Worm (Caenorhabditis elegans) whole organism, late embryonic: ENCODE results near the gene lec-9.

ENCODE experiments used
- C08G9.2 ChIP-seq: sonication (generic microtip); optimal IDR thresholded peaks from 2 replicates; lab custom pipeline; 2016; ENCODE audit warnings: mild to moderate bottlenecking, missing genetic modification characterization, moderate library complexity, missing compliant biosample characterization
- C38D4.7 ChIP-seq: fragments of 200-800 bp; sonication (Bioruptor generic); optimal IDR thresholded peaks from 2 replicates; lab custom pipeline; 2018; ENCODE audit warnings: mild to moderate bottlenecking, missing genetic modification characterization, moderate library complexity, missing compliant biosample characterization
- F13H6.1 ChIP-seq: sonication (generic microtip); optimal IDR thresholded peaks from 2 replicates; lab custom pipeline; 2016; ENCODE audit warnings: missing genetic modification characterization, missing compliant biosample characterization
- K02D7.2 ChIP-seq: sonication (generic microtip); optimal IDR thresholded peaks from 2 replicates; lab custom pipeline; 2017; ENCODE audit warnings: mild to moderate bottlenecking, missing genetic modification characterization, missing compliant biosample characterization
- T23F11.4 ChIP-seq: fragments of 200-800 bp; sonication (Bioruptor generic); optimal IDR thresholded peaks from 2 replicates; lab custom pipeline; 2018; ENCODE audit warnings: mild to moderate bottlenecking, missing genetic modification characterization, missing compliant biosample characterization
- ahr-1 ChIP-seq: sonication (generic microtip); optimal IDR thresholded peaks from 2 replicates; lab custom pipeline; 2016; ENCODE audit warnings: missing genetic modification characterization, missing compliant biosample characterization
- ama-1 ChIP-seq: fragments of 150-350 bp; optimal IDR thresholded peaks from 2 replicates; lab custom pipeline; 2014
- ceh-18 ChIP-seq: sonication (generic microtip); optimal IDR thresholded peaks from 2 replicates; lab custom pipeline; 2016; ENCODE audit warnings: missing genetic modification characterization, missing compliant biosample characterization
- ceh-24 ChIP-seq: sonication (generic microtip); optimal IDR thresholded peaks from 2 replicates; lab custom pipeline; 2016; ENCODE audit warnings: mild to moderate bottlenecking, missing genetic modification characterization, missing compliant biosample characterization
- ceh-30 ChIP-seq: fragments of 150-350 bp; optimal IDR thresholded peaks from 2 replicates; lab custom pipeline; 2014; ENCODE audit warnings: missing biosample characterization, missing genetic modification characterization
- ceh-31 ChIP-seq: sonication (generic microtip); optimal IDR thresholded peaks from 2 replicates; lab custom pipeline; 2016; ENCODE audit warnings: missing genetic modification characterization, missing compliant biosample characterization
- ceh-34 ChIP-seq: sonication (generic microtip); optimal IDR thresholded peaks from 2 replicates; lab custom pipeline; 2016; ENCODE audit warnings: mild to moderate bottlenecking, missing genetic modification characterization, missing compliant biosample characterization
- ceh-45 ChIP-seq: fragments of 200-800 bp; sonication (Bioruptor generic); IDR thresholded peaks from 2 replicates; pipeline ENCODE4 v1.3.6; 2022; ENCODE audit warnings: missing genetic modification reagents, missing genetic modification characterization, missing compliant biosample characterization
- ceh-6 ChIP-seq: fragments of 200-800 bp; sonication (Bioruptor generic); optimal IDR thresholded peaks from 2 replicates; lab custom pipeline; 2018; ENCODE audit warnings: mild to moderate bottlenecking, missing genetic modification characterization, missing compliant biosample characterization
- ceh-9 ChIP-seq: sonication (generic microtip); optimal IDR thresholded peaks from 2 replicates; lab custom pipeline; 2016; ENCODE audit warnings: mild to moderate bottlenecking, missing genetic modification characterization, inconsistent platforms, missing compliant biosample characterization
- che-1 ChIP-seq: sonication (generic microtip); optimal IDR thresholded peaks from 2 replicates; lab custom pipeline; 2016; ENCODE audit warnings: mild to moderate bottlenecking, missing genetic modification characterization, missing compliant biosample characterization
- dve-1 ChIP-seq: sonication (generic microtip); optimal IDR thresholded peaks from 2 replicates; lab custom pipeline; 2017; ENCODE audit warnings: antibody characterized with exemption, mild to moderate bottlenecking, missing genetic modification characterization, missing compliant biosample characterization
- elt-2 ChIP-seq: sonication (generic microtip); optimal IDR thresholded peaks from 2 replicates; lab custom pipeline; 2016; ENCODE audit warnings: missing genetic modification reagents, missing genetic modification characterization, missing compliant biosample characterization
- fax-1 ChIP-seq: sonication (generic microtip); optimal IDR thresholded peaks from 2 replicates; lab custom pipeline; 2016; ENCODE audit warnings: missing genotype, missing genetic modification characterization, missing compliant biosample characterization
- hlh-15 ChIP-seq: sonication (generic microtip); optimal IDR thresholded peaks from 2 replicates; lab custom pipeline; 2016; ENCODE audit warnings: missing genetic modification characterization, missing compliant biosample characterization
- hlh-30 ChIP-seq: sonication (generic microtip); optimal IDR thresholded peaks from 2 replicates; lab custom pipeline; 2017; ENCODE audit warnings: antibody characterized with exemption, missing genetic modification characterization, missing compliant biosample characterization; ENCODE audit not compliant: insufficient read depth
- hlh-6 ChIP-seq: sonication (generic microtip); optimal IDR thresholded peaks from 2 replicates; lab custom pipeline; 2016; ENCODE audit warnings: missing genotype, missing genetic modification characterization, missing compliant biosample characterization
- lim-6 ChIP-seq: sonication (generic microtip); optimal IDR thresholded peaks from 2 replicates; lab custom pipeline; 2016; ENCODE audit warnings: missing genetic modification characterization, missing compliant biosample characterization
- lin-11 ChIP-seq: fragments of 200-800 bp; sonication (Bioruptor generic); optimal IDR thresholded peaks from 2 replicates; lab custom pipeline; 2018; ENCODE audit warnings: mild to moderate bottlenecking, missing genetic modification characterization, missing compliant biosample characterization
- madf-2 ChIP-seq: sonication (generic microtip); optimal IDR thresholded peaks from 2 replicates; lab custom pipeline; 2017; ENCODE audit warnings: missing genetic modification characterization, missing compliant biosample characterization
- mec-3 ChIP-seq: sonication (generic microtip); optimal IDR thresholded peaks from 2 replicates; lab custom pipeline; 2016; ENCODE audit warnings: borderline replicate concordance, missing genetic modification characterization, missing compliant biosample characterization
- nhr-232 ChIP-seq: sonication (generic microtip); optimal IDR thresholded peaks from 2 replicates; lab custom pipeline; 2016; ENCODE audit warnings: missing genetic modification characterization, missing compliant biosample characterization
- pat-9 ChIP-seq: fragments of 200-800 bp; sonication (Bioruptor generic); optimal IDR thresholded peaks from 2 replicates; lab custom pipeline; 2018; ENCODE audit warnings: mild to moderate bottlenecking, missing genetic modification characterization, moderate library complexity, missing compliant biosample characterization
- pax-1 ChIP-seq: fragments of 150-350 bp; optimal IDR thresholded peaks from 2 replicates; lab custom pipeline; 2014; ENCODE audit warnings: missing biosample characterization, missing genetic modification characterization
- pros-1 ChIP-seq: fragments of 150-350 bp; optimal IDR thresholded peaks from 2 replicates; lab custom pipeline; 2014; ENCODE audit warnings: missing biosample characterization, missing genetic modification reagents, missing genetic modification characterization
- ref-2 ChIP-seq: sonication (generic microtip); optimal IDR thresholded peaks from 2 replicates; lab custom pipeline; 2016; ENCODE audit warnings: missing genetic modification characterization, missing compliant biosample characterization
- rnt-1 ChIP-seq: sonication (generic microtip); optimal IDR thresholded peaks from 2 replicates; lab custom pipeline; 2016; ENCODE audit warnings: missing genetic modification characterization, missing compliant biosample characterization
- sdc-2 ChIP-seq: sonication (generic microtip); optimal IDR thresholded peaks from 2 replicates; lab custom pipeline; 2016; ENCODE audit warnings: missing genotype, missing genetic modification characterization, missing compliant biosample characterization
- sox-4 ChIP-seq: sonication (generic microtip); optimal IDR thresholded peaks from 2 replicates; lab custom pipeline; 2017; ENCODE audit warnings: mild to moderate bottlenecking, missing genetic modification characterization, inconsistent platforms, missing compliant biosample characterization
- syd-9 ChIP-seq: sonication (generic microtip); optimal IDR thresholded peaks from 2 replicates; lab custom pipeline; 2016; ENCODE audit warnings: mild to moderate bottlenecking, missing genetic modification characterization, moderate library complexity, missing compliant biosample characterization
- tbx-2 ChIP-seq: sonication (generic microtip); optimal IDR thresholded peaks from 2 replicates; lab custom pipeline; 2016; ENCODE audit warnings: missing genetic modification characterization, missing compliant biosample characterization
- unc-3 ChIP-seq, 2 experiments: fragments of 200-800 bp in 1 of 2; sonication (Bioruptor generic) in 1 of 2; sonication (generic microtip) in 1 of 2; conservative IDR thresholded peaks in 1 of 2; optimal IDR thresholded peaks in 1 of 2; 2 replicates each; pipeline versions ENCODE4 v1.3.6 to Lab custom; 2016 to 2022; ENCODE audit warnings: missing compliant biosample characterization in 2 of 2, missing genetic modification characterization in 2 of 2, missing genetic modification reagents in 1 of 2
- unc-42 ChIP-seq: sonication (generic microtip); optimal IDR thresholded peaks from 2 replicates; lab custom pipeline; 2016; ENCODE audit warnings: missing genotype, missing genetic modification characterization, missing compliant biosample characterization
- unc-55 ChIP-seq: sonication (generic microtip); optimal IDR thresholded peaks from 2 replicates; lab custom pipeline; 2017; ENCODE audit warnings: missing biosample characterization, missing genetic modification reagents, missing genetic modification characterization
- zip-5 ChIP-seq: sonication (generic microtip); optimal IDR thresholded peaks from 2 replicates; lab custom pipeline; 2016; ENCODE audit warnings: missing genetic modification characterization, missing compliant biosample characterization
- ztf-16 ChIP-seq: sonication (generic microtip); optimal IDR thresholded peaks from 2 replicates; lab custom pipeline; 2017; ENCODE audit warnings: missing genetic modification characterization, missing compliant biosample characterization

The lec-9 gene

ce11 chrX:17631703-17632102, 31.4 kb downstream of the lec-9 start:
- TF ChIP-seq syd-9 (tag; lab: Kevin White, UChicago) (no peak), unc-55 (GFP tag; lab: Kevin White, UChicago) (peak; percentile 37), nhr-232 (tag; lab: Kevin White, UChicago) (no peak), fax-1 (tag; lab: Kevin White, UChicago) (no peak), ztf-16 (tag; lab: Kevin White, UChicago) (no peak)

ce11 chrX:17633166-17633565, 32.9 kb downstream of the lec-9 start:
- TF ChIP-seq tbx-2 (peak; percentile 57), F13H6.1 (tag; lab: Kevin White, UChicago) (no peak), hlh-6 (no peak), sox-4 (no peak), elt-2 (peak; percentile 3), dve-1 (no peak), rnt-1 (tag; lab: Kevin White, UChicago) (peak; percentile 34), ama-1 (lab: Kevin White, UChicago) (no peak), ahr-1 (no peak), ceh-34 (tag; lab: Kevin White, UChicago) (no peak), ceh-30 (tag; lab: Kevin White, UChicago) (no peak), hlh-15 (tag; lab: Kevin White, UChicago) (no peak), hlh-30 (tag; lab: Kevin White, UChicago) (peak; percentile 76), zip-5 (no peak), ceh-31 (tag; lab: Kevin White, UChicago) (peak; percentile 9), ceh-6 (no peak), C38D4.7 (GFP tag; lab: Kevin White, UChicago) (no peak), C08G9.2 (tag; lab: Kevin White, UChicago) (no peak), pax-1 (tag; lab: Kevin White, UChicago) (no peak), ceh-18 (peak; percentile 52), ref-2 (tag; lab: Kevin White, UChicago) (peak; percentile 0), ceh-24 (tag; lab: Kevin White, UChicago) (no peak), ceh-9 (tag; lab: Kevin White, UChicago) (no peak), pat-9 (tag; lab: Kevin White, UChicago) (peak; percentile 25), lin-11 (no peak), madf-2 (no peak), K02D7.2 (no peak), T23F11.4 (GFP tag; lab: Kevin White, UChicago) (no peak), ceh-45 (GFP tag; lab: Robert Waterston, UW) (no peak), unc-55 (GFP tag; lab: Kevin White, UChicago) (peak; percentile 64), unc-3 (GFP tag; conservative IDR thresholded peaks at IDR 0.05; lab: Robert Waterston, UW) (no peak), unc-3 (tag; optimal IDR thresholded peaks at IDR 0.05; lab: Kevin White, UChicago) (no peak), unc-42 (tag; lab: Kevin White, UChicago) (no peak), sdc-2 (peak; percentile 59)

ce11 chrX:17634245-17634644, 34.0 kb downstream of the lec-9 start:
- TF ChIP-seq unc-3 (GFP tag; conservative IDR thresholded peaks at IDR 0.05; lab: Robert Waterston, UW) (no peak), unc-3 (tag; optimal IDR thresholded peaks at IDR 0.05; lab: Kevin White, UChicago) (no peak), fax-1 (tag; lab: Kevin White, UChicago) (no peak), dve-1 (no peak), lim-6 (tag; lab: Kevin White, UChicago) (no peak), mec-3 (no peak)

ce11 chrX:17636326-17636735, 36.0 kb downstream of the lec-9 start:
- TF ChIP-seq hlh-30 (tag; lab: Kevin White, UChicago) (peak; percentile 2), ceh-18 (peak; percentile 37), che-1 (tag; lab: Kevin White, UChicago) (no peak), pros-1 (tag; lab: Kevin White, UChicago) (no peak)
